Comparison of ENCODE assay signal across 2 worm cellular contexts in genomic region chrIII:783254-783753, ce11.
A peak's percentile ranks its signal among the peaks of the same experiment; 100 is the strongest.
TF ChIP-seq lines count a peak whose summit lies in the region.

Gene dagl-2 (minus strand): TSS chrIII:783305.
Gene ppm-1.G (plus strand): TSS chrIII:783703.

TF ChIP-seq in whole organism, L4 larva, 104 proteins besides CTCF, POLR2A, EP300 and RAD21 (continued from another document):
- TF ChIP-seq nhr-77 (tag; optimal IDR thresholded peaks at IDR 0.05; lab: Kevin White, UChicago) (peak; percentile 76), nhr-11 (tag; optimal IDR thresholded peaks at IDR 0.05; lab: Kevin White, UChicago) (peak; percentile 28), dmd-6 (GFP tag; IDR thresholded peaks at IDR 0.05; lab: Robert Waterston, UW) (peak; percentile 48; the same call in 1 of the 2 replicates), rbr-2 (tag; optimal IDR thresholded peaks at IDR 0.05; lab: Kevin White, UChicago) (peak; percentile 53), hif-1 (tag; optimal IDR thresholded peaks at IDR 0.05; lab: Kevin White, UChicago) (peak in 1 of 2 experiments; percentile 82), F37D6.2 (tag; optimal IDR thresholded peaks at IDR 0.05; lab: Kevin White, UChicago) (no peak), aha-1 (tag; lab: Kevin White, UChicago) (peak; percentile 70), mes-2 (tag; optimal IDR thresholded peaks at IDR 0.05; lab: Kevin White, UChicago; ENCODE audit: poor library complexity, severe bottlenecking) (peak; percentile 97), hlh-30 (tag; optimal IDR thresholded peaks at IDR 0.05; lab: Kevin White, UChicago; ENCODE audit: insufficient read depth) (peak; percentile 47), pqm-1 (tag; optimal IDR thresholded peaks at IDR 0.05; lab: Kevin White, UChicago) (peak; percentile 9), spr-3 (GFP tag; optimal IDR thresholded peaks at IDR 0.05; lab: Kevin White, UChicago) (no peak), F49E8.2 (tag; optimal IDR thresholded peaks at IDR 0.05; lab: Kevin White, UChicago; ENCODE audit: borderline replicate concordance) (no peak), lin-38 (GFP tag; IDR thresholded peaks at IDR 0.05; lab: Robert Waterston, UW) (peak; percentile 94), dve-1 (tag; optimal IDR thresholded peaks at IDR 0.05; lab: Kevin White, UChicago; ENCODE audit: insufficient read depth) (peak; percentile 57), lin-15B (tag; optimal IDR thresholded peaks at IDR 0.05; lab: Kevin White, UChicago) (peak; percentile 36)

TF ChIP-seq in whole organism, late embryonic, 69 proteins besides CTCF, POLR2A, EP300 and RAD21 (continued from another document):
- TF ChIP-seq ceh-2 (tag; optimal IDR thresholded peaks at IDR 0.05; lab: Kevin White, UChicago) (peak; percentile 74), sox-4 (tag; optimal IDR thresholded peaks at IDR 0.05; lab: Kevin White, UChicago) (no peak), ceh-45 (GFP tag; IDR thresholded peaks at IDR 0.05; lab: Robert Waterston, UW) (no peak), tbx-7 (tag; optimal IDR thresholded peaks at IDR 0.05; lab: Kevin White, UChicago) (peak; percentile 53), pha-2 (tag; optimal IDR thresholded peaks at IDR 0.05; lab: Kevin White, UChicago) (no peak), pat-9 (tag; optimal IDR thresholded peaks at IDR 0.05; lab: Kevin White, UChicago) (no peak), T23F11.4 (GFP tag; optimal IDR thresholded peaks at IDR 0.05; lab: Kevin White, UChicago) (no peak), ceh-9 (tag; optimal IDR thresholded peaks at IDR 0.05; lab: Kevin White, UChicago) (no peak), fkh-10 (GFP tag; optimal IDR thresholded peaks at IDR 0.05; lab: Kevin White, UChicago) (no peak), F13H6.1 (tag; optimal IDR thresholded peaks at IDR 0.05; lab: Kevin White, UChicago) (peak; percentile 1), pha-4 (tag; optimal IDR thresholded peaks at IDR 0.05; lab: Kevin White, UChicago) (no peak), madf-2 (tag; optimal IDR thresholded peaks at IDR 0.05; lab: Kevin White, UChicago) (no peak), fkh-6 (tag; optimal IDR thresholded peaks at IDR 0.05; lab: Kevin White, UChicago) (no peak), unc-3 (GFP tag; conservative IDR thresholded peaks at IDR 0.05; lab: Robert Waterston, UW) (0 out of 2 replicates have a peak, but pooled peaks have one; percentile 36), unc-3 (tag; optimal IDR thresholded peaks at IDR 0.05; lab: Kevin White, UChicago) (peak; percentile 23), ceh-30 (tag; optimal IDR thresholded peaks at IDR 0.05; lab: Kevin White, UChicago) (no peak), eyg-1 (tag; optimal IDR thresholded peaks at IDR 0.05; lab: Kevin White, UChicago) (no peak), ceh-22 (tag; optimal IDR thresholded peaks at IDR 0.05; lab: Kevin White, UChicago) (no peak), pqm-1 (tag; optimal IDR thresholded peaks at IDR 0.05; lab: Kevin White, UChicago) (peak; percentile 7), K09A11.1 (tag; optimal IDR thresholded peaks at IDR 0.05; lab: Kevin White, UChicago; ENCODE audit: insufficient read depth) (no peak), hlh-13 (GFP tag; optimal IDR thresholded peaks at IDR 0.05; lab: Kevin White, UChicago) (no peak), lin-11 (tag; optimal IDR thresholded peaks at IDR 0.05; lab: Kevin White, UChicago) (no peak), dve-1 (tag; optimal IDR thresholded peaks at IDR 0.05; lab: Kevin White, UChicago) (no peak), pag-3 (tag; optimal IDR thresholded peaks at IDR 0.05; lab: Kevin White, UChicago; ENCODE audit: borderline replicate concordance) (no peak), ttx-3 (tag; optimal IDR thresholded peaks at IDR 0.05; lab: Kevin White, UChicago) (no peak), hlh-15 (tag; optimal IDR thresholded peaks at IDR 0.05; lab: Kevin White, UChicago) (no peak), ceh-14 (tag; optimal IDR thresholded peaks at IDR 0.05; lab: Kevin White, UChicago) (peak; percentile 86), hlh-30 (tag; optimal IDR thresholded peaks at IDR 0.05; lab: Kevin White, UChicago; ENCODE audit: insufficient read depth) (no peak), ztf-16 (tag; optimal IDR thresholded peaks at IDR 0.05; lab: Kevin White, UChicago) (no peak), nhr-11 (tag; optimal IDR thresholded peaks at IDR 0.05; lab: Kevin White, UChicago) (no peak), ceh-18 (tag; optimal IDR thresholded peaks at IDR 0.05; lab: Kevin White, UChicago) (peak; percentile 11), K02D7.2 (tag; optimal IDR thresholded peaks at IDR 0.05; lab: Kevin White, UChicago) (no peak), lim-6 (tag; optimal IDR thresholded peaks at IDR 0.05; lab: Kevin White, UChicago) (peak; percentile 39), fax-1 (tag; optimal IDR thresholded peaks at IDR 0.05; lab: Kevin White, UChicago) (peak; percentile 59), odd-2 (tag; optimal IDR thresholded peaks at IDR 0.05; lab: Kevin White, UChicago) (no peak), ets-4 (tag; optimal IDR thresholded peaks at IDR 0.05; lab: Kevin White, UChicago) (peak; percentile 63), pax-1 (tag; optimal IDR thresholded peaks at IDR 0.05; lab: Kevin White, UChicago) (peak; percentile 41), C08G9.2 (tag; optimal IDR thresholded peaks at IDR 0.05; lab: Kevin White, UChicago) (peak; percentile 81), C38D4.7 (GFP tag; optimal IDR thresholded peaks at IDR 0.05; lab: Kevin White, UChicago) (no peak), sox-2 (GFP tag; IDR thresholded peaks at IDR 0.05; lab: Robert Waterston, UW) (no peak), unc-42 (tag; optimal IDR thresholded peaks at IDR 0.05; lab: Kevin White, UChicago) (peak; percentile 94), nhr-232 (tag; optimal IDR thresholded peaks at IDR 0.05; lab: Kevin White, UChicago) (no peak), ahr-1 (tag; optimal IDR thresholded peaks at IDR 0.05; lab: Kevin White, UChicago) (no peak)
